Worm (Caenorhabditis elegans) whole organism, L4 larva: ENCODE data around the gene F42A10.6.
A peak's percentile ranks its signal among the peaks of the same experiment; 100 is the strongest.

ENCODE experiments used
- F26F4.8 ChIP-seq: fragments of 200-800 bp; sonication (Bioruptor generic); conservative IDR thresholded peaks from 2 replicates; pipeline ENCODE4 v1.3.6; 2022; ENCODE audit warnings: missing genetic modification characterization, missing compliant biosample characterization
- F49E8.2 ChIP-seq: sonication (generic microtip); optimal IDR thresholded peaks from 2 replicates; lab custom pipeline; 2016; ENCODE audit warnings: missing compliant biosample characterization, mild to moderate bottlenecking, missing genetic modification characterization, borderline replicate concordance
- T26A8.4 ChIP-seq: fragments of 200-800 bp; sonication (Bioruptor generic); IDR thresholded peaks from 2 replicates; pipeline ENCODE4 v1.3.6; 2022; ENCODE audit warnings: missing genetic modification characterization, missing compliant biosample characterization
- aly-2 ChIP-seq: sonication (generic microtip); optimal IDR thresholded peaks from 2 replicates; lab custom pipeline; 2018; ENCODE audit warnings: missing biosample characterization, missing genetic modification characterization
- arid-1 ChIP-seq: fragments of 200-800 bp; sonication (Bioruptor generic); conservative IDR thresholded peaks from 2 replicates; pipeline ENCODE4 v1.3.6; 2022; ENCODE audit warnings: missing genetic modification reagents, missing genetic modification characterization, missing compliant biosample characterization
- attf-4 ChIP-seq: sonication (generic microtip); optimal IDR thresholded peaks from 3 replicates; lab custom pipeline; 2017; ENCODE audit warnings: missing biosample characterization, missing genetic modification characterization
- ceh-20 ChIP-seq: fragments of 200-800 bp; sonication (Bioruptor generic); IDR thresholded peaks from 2 replicates; pipeline ENCODE4 v1.3.6; 2022; ENCODE audit warnings: missing genetic modification reagents, missing genetic modification characterization, missing compliant biosample characterization
- ceh-62 ChIP-seq: sonication (generic microtip); optimal IDR thresholded peaks from 2 replicates; lab custom pipeline; 2017; ENCODE audit warnings: missing biosample characterization, missing genetic modification characterization
- ctbp-1 ChIP-seq: fragments of 200-800 bp; sonication (Bioruptor generic); IDR thresholded peaks from 2 replicates; pipeline ENCODE4 v1.3.6; 2022; ENCODE audit warnings: missing genetic modification reagents, missing genetic modification characterization, missing compliant biosample characterization
- dmd-6 ChIP-seq: fragments of 200-800 bp; sonication (Bioruptor generic); IDR thresholded peaks from 2 replicates; pipeline ENCODE4 v1.3.6; 2022; ENCODE audit warnings: missing genetic modification reagents, missing genetic modification characterization, missing compliant biosample characterization
- duxl-1 ChIP-seq: sonication (generic microtip); optimal IDR thresholded peaks from 2 replicates; lab custom pipeline; 2016; ENCODE audit warnings: mild to moderate bottlenecking, missing genetic modification characterization, moderate library complexity, missing compliant biosample characterization; ENCODE audit not compliant: poor library complexity
- egl-27 ChIP-seq: sonication (generic microtip); optimal IDR thresholded peaks from 3 replicates; lab custom pipeline; 2017; ENCODE audit warnings: missing biosample characterization, missing genetic modification reagents, missing genetic modification characterization
- fos-1 ChIP-seq: fragments of 150-350 bp; optimal IDR thresholded peaks from 2 replicates; lab custom pipeline; 2014; ENCODE audit warnings: missing biosample characterization, missing genetic modification characterization
- gei-8 ChIP-seq: fragments of 200-800 bp; sonication (Bioruptor generic); optimal IDR thresholded peaks from 2 replicates; lab custom pipeline; 2018; ENCODE audit warnings: mild to moderate bottlenecking, missing genetic modification characterization, missing compliant biosample characterization
- hif-1 ChIP-seq, 2 experiments: sonication (generic microtip); optimal IDR thresholded peaks; 2 replicates each; lab custom pipeline; 2016 to 2017; ENCODE audit warnings: missing compliant biosample characterization in 2 of 2, missing genetic modification characterization in 2 of 2, missing genetic modification reagents in 2 of 2, missing genotype in 2 of 2, mild to moderate bottlenecking in 1 of 2
- hlh-11 ChIP-seq: fragments of 200-800 bp; sonication (Bioruptor generic); optimal IDR thresholded peaks from 2 replicates; lab custom pipeline; 2018; ENCODE audit warnings: mild to moderate bottlenecking, missing genetic modification characterization, missing compliant biosample characterization
- hlh-30 ChIP-seq: sonication (generic microtip); optimal IDR thresholded peaks from 2 replicates; lab custom pipeline; 2017; ENCODE audit warnings: antibody characterized with exemption, mild to moderate bottlenecking, missing genetic modification characterization, missing compliant biosample characterization; ENCODE audit not compliant: insufficient read depth
- lim-7 ChIP-seq: fragments of 200-800 bp; sonication (Bioruptor generic); IDR thresholded peaks from 2 replicates; pipeline ENCODE4 v1.3.6; 2022; ENCODE audit warnings: missing genetic modification characterization, missing compliant biosample characterization
- lin-15B ChIP-seq: fragments of 150-350 bp; sonication (generic microtip); optimal IDR thresholded peaks from 3 replicates; lab custom pipeline; 2014; ENCODE audit warnings: missing biosample characterization, missing genetic modification characterization
- madf-5 ChIP-seq, 2 experiments: fragments of 200-800 bp; sonication (Bioruptor generic); IDR thresholded peaks; 2 replicates each; pipeline ENCODE4 v1.3.6; 2022; ENCODE audit warnings: missing compliant biosample characterization in 2 of 2, missing genetic modification characterization in 2 of 2
- mdl-1 ChIP-seq, 2 experiments: fragments of 150-350 bp in 1 of 2; sonication (generic microtip) in 1 of 2; optimal IDR thresholded peaks; 2 replicates each; lab custom pipeline; 2014 to 2017; ENCODE audit warnings: missing biosample characterization in 2 of 2, missing genetic modification characterization in 2 of 2
- mdt-29 ChIP-seq: fragments of 200-800 bp; sonication (Bioruptor generic); IDR thresholded peaks from 2 replicates; pipeline ENCODE4 v1.3.6; 2022; ENCODE audit warnings: missing genetic modification reagents, missing genetic modification characterization, missing compliant biosample characterization
- mep-1 ChIP-seq: fragments of 150-350 bp; sonication (generic microtip); optimal IDR thresholded peaks from 3 replicates; lab custom pipeline; 2014; ENCODE audit warnings: missing biosample characterization, missing genetic modification characterization
- mxl-3 ChIP-seq: fragments of 200-800 bp; sonication (Bioruptor generic); optimal IDR thresholded peaks from 2 replicates; lab custom pipeline; 2018; ENCODE audit warnings: mild to moderate bottlenecking, missing genetic modification characterization, missing compliant biosample characterization
- nhr-102 ChIP-seq: sonication (generic microtip); optimal IDR thresholded peaks from 2 replicates; lab custom pipeline; 2016; ENCODE audit warnings: mild to moderate bottlenecking, missing genetic modification characterization, moderate library complexity, missing compliant biosample characterization
- nhr-237 ChIP-seq: sonication (generic microtip); optimal IDR thresholded peaks from 2 replicates; lab custom pipeline; 2017; ENCODE audit warnings: missing biosample characterization, missing genetic modification characterization
- nhr-28 ChIP-seq: fragments of 150-350 bp; optimal IDR thresholded peaks from 2 replicates; lab custom pipeline; 2014; ENCODE audit warnings: missing biosample characterization, missing genetic modification characterization
- nhr-48 ChIP-seq: sonication (generic microtip); optimal IDR thresholded peaks from 2 replicates; lab custom pipeline; 2016; ENCODE audit warnings: mild to moderate bottlenecking, missing genetic modification characterization, missing compliant biosample characterization
- nhr-6 ChIP-seq: fragments of 150-350 bp; optimal IDR thresholded peaks from 2 replicates; lab custom pipeline; 2014; ENCODE audit warnings: missing biosample characterization, missing genetic modification characterization
- nhr-77 ChIP-seq: fragments of 150-350 bp; optimal IDR thresholded peaks from 2 replicates; lab custom pipeline; 2014; ENCODE audit warnings: missing biosample characterization, missing genetic modification characterization
- pha-4 ChIP-seq, 2 experiments: fragments of 150-350 bp in 1 of 2; fragments of 200-800 bp in 1 of 2; sonication (Bioruptor generic) in 1 of 2; IDR thresholded peaks in 1 of 2; optimal IDR thresholded peaks in 1 of 2; 2 replicates each; pipeline versions ENCODE4 v1.3.6 to Lab custom; 2014 to 2022; ENCODE audit warnings: missing genetic modification characterization in 2 of 2, missing genetic modification reagents in 2 of 2, missing biosample characterization in 1 of 2, missing compliant biosample characterization in 1 of 2
- php-3 ChIP-seq: fragments of 200-800 bp; sonication (Bioruptor generic); IDR thresholded peaks from 2 replicates; pipeline ENCODE4 v1.3.6; 2022; ENCODE audit warnings: missing genetic modification reagents, missing genetic modification characterization, missing compliant biosample characterization
- pqm-1 ChIP-seq: sonication (generic microtip); optimal IDR thresholded peaks from 2 replicates; lab custom pipeline; 2017; ENCODE audit warnings: missing biosample characterization, missing genetic modification characterization
- set-16 ChIP-seq: fragments of 200-800 bp; sonication (Bioruptor generic); IDR thresholded peaks from 2 replicates; pipeline ENCODE4 v1.3.6; 2022; ENCODE audit warnings: missing genetic modification reagents, missing genetic modification characterization, missing compliant biosample characterization
- snpc-4 ChIP-seq: fragments of 150-350 bp; optimal IDR thresholded peaks from 2 replicates; lab custom pipeline; 2014; ENCODE audit warnings: missing biosample characterization, missing genetic modification characterization
- unc-130 ChIP-seq: sonication (generic microtip); optimal IDR thresholded peaks from 2 replicates; lab custom pipeline; 2016; ENCODE audit warnings: missing genetic modification reagents, missing genetic modification characterization, missing compliant biosample characterization
- unc-39 ChIP-seq: sonication (generic microtip); optimal IDR thresholded peaks from 2 replicates; lab custom pipeline; 2017; ENCODE audit warnings: missing biosample characterization, missing genetic modification characterization
- vab-7 ChIP-seq: fragments of 200-800 bp; sonication (Bioruptor generic); IDR thresholded peaks from 2 replicates; pipeline ENCODE4 v1.3.6; 2022; ENCODE audit warnings: missing genetic modification reagents, missing genetic modification characterization, missing compliant biosample characterization
- zfp-3 ChIP-seq: fragments of 200-800 bp; sonication (Bioruptor generic); conservative IDR thresholded peaks from 2 replicates; pipeline ENCODE4 v1.3.6; 2022; ENCODE audit warnings: missing genetic modification reagents, missing genetic modification characterization, missing compliant biosample characterization

F42A10.6 gene

DNA sequence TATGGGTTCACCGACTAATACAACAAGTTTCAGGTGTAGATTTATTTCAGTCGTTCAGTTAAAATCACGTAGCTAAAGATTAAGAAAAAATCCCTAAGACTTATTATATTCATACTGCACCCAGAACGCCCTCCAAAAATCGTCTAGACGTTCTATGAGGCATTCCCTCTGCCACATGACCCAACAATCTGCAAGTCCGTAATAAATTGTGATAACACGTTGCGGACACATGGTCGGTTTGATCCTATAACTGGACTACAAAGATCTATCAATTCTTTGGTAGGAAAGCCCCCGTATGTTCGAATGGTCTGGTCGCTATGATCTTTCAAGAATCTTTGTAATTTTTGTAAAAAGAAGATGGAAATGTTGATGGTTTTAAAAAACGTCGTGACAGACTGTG lies 39.3 kb upstream of the F42A10.6 start:
- peak in 1 of 2 experiments; percentile 71 for TF ChIP-seq mdl-1 (tag; optimal IDR thresholded peaks at IDR 0.05; lab: Kevin White, UChicago)
- no peak for TF ChIP-seq pha-4 (GFP tag; IDR thresholded peaks at IDR 0.05; lab: Robert Waterston, UW)
- TF ChIP-seq pha-4 (tag; optimal IDR thresholded peaks at IDR 0.05; lab: Kevin White, UChicago) = no peak
- no peak for TF ChIP-seq fos-1 (tag; lab: Kevin White, UChicago)
- peak; percentile 14 for TF ChIP-seq hlh-30
- TF ChIP-seq hlh-11 (tag; lab: Kevin White, UChicago) = peak; percentile 23
- peak; percentile 92 for TF ChIP-seq mxl-3 (GFP tag; lab: Kevin White, UChicago)
- TF ChIP-seq dmd-6 = 0 out of 2 replicates have a peak, but pooled peaks have one; percentile 8
- peak; percentile 84 for TF ChIP-seq nhr-28
- no peak for TF ChIP-seq gei-8
- no peak for TF ChIP-seq F26F4.8
- no peak for TF ChIP-seq nhr-102 (tag; lab: Kevin White, UChicago)
- peak; percentile 83 for TF ChIP-seq nhr-48
- no peak for TF ChIP-seq set-16 (GFP tag; lab: Robert Waterston, UW)
- TF ChIP-seq ceh-62 = no peak
- TF ChIP-seq vab-7 (GFP tag; lab: Robert Waterston, UW) = no peak
- TF ChIP-seq, all 104 proteins: peak for 7

DNA sequence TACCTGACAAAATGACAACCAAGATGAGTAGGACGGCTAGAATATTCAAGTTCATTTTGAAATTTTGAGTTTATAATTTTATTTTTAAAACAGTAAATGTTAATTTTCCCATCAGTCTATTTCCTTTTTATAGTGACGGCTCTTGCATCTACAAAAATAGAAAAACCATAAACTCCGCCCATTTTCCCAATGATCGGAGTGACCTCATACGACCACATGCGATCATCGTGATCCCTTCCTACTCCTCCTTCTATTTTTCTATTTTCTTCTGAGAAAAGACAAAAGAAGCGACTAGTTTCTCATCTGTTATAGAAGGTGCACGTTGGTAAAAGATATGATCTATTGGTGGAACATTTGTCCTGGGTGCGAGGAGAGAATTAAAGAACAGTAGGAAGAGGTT lies 38.8 kb upstream of the F42A10.6 start, which contains the start of gene C23G10.11:
TSS of gene C23G10.11 (minus strand) at position 101 of the 400 bp plus-strand sequence.
- TF ChIP-seq nhr-28 = peak; percentile 12
- no peak for TF ChIP-seq nhr-48
- no peak for TF ChIP-seq unc-39 (tag; lab: Kevin White, UChicago)

ce11 chrIII:6213915-6214314 lies 37.3 kb upstream of the F42A10.6 start, which contains the start of gene C23G10.10:
Gene C23G10.10, minus strand, starts transcription at chrIII:6214015.
- TF ChIP-seq arid-1 (GFP tag; lab: Robert Waterston, UW) (no peak), aly-2 (tag; lab: Kevin White, UChicago) (no peak), snpc-4 (tag; lab: Kevin White, UChicago) (no peak), pha-4 (GFP tag; IDR thresholded peaks at IDR 0.05; lab: Robert Waterston, UW) (no peak), pha-4 (tag; optimal IDR thresholded peaks at IDR 0.05; lab: Kevin White, UChicago) (no peak), mdt-29 (no peak), vab-7 (GFP tag; lab: Robert Waterston, UW) (no peak), ctbp-1 (GFP tag; lab: Robert Waterston, UW) (no peak), duxl-1 (tag; lab: Kevin White, UChicago) (no peak), T26A8.4 (GFP tag; lab: Robert Waterston, UW) (no peak), ceh-20 (no peak), zfp-3 (GFP tag; lab: Robert Waterston, UW) (no peak)

ce11 chrIII:6210215-6210822 lies 33.7 kb upstream of the F42A10.6 start:
- TF ChIP-seq hif-1 (tag; optimal IDR thresholded peaks at IDR 0.05; lab: Kevin White, UChicago) = no peak
- 0 out of 2 replicates have a peak, but pooled peaks have one; percentile 33 for TF ChIP-seq mdt-29
- peak; percentile 79 for TF ChIP-seq F49E8.2 (tag; lab: Kevin White, UChicago)
- TF ChIP-seq unc-130 = peak; percentile 4
- TF ChIP-seq nhr-6 = no peak
- no peak for TF ChIP-seq attf-4 (tag; lab: Kevin White, UChicago)
- no peak for TF ChIP-seq pqm-1
- peak; percentile 13 for TF ChIP-seq snpc-4 (tag; lab: Kevin White, UChicago)
- TF ChIP-seq, all 104 proteins: peak for 4

DNA sequence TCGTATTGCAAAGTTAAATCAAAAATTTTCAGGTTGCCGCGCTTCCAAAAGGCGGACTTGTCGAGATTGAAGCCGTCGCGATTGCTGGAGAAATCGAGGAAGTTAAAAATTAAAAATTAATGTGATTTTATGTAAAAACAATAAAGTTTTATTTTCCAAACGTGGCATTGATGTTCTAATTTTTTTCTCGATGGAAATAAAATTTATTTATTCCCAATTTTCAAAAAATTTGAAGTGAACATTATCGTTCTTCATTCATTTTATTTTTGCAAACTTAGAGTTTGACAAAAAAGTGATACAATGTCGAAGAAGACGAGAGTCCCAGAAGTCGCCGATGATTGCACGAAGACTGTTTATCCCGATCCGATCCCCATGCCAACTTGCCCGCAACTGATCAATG lies 32.3 kb upstream of the F42A10.6 start, which contains the start of gene C23G10.1:
TSS of gene C23G10.1 (plus strand) at position 301 of the 400 bp plus-strand sequence.
- TF ChIP-seq mep-1 (tag; lab: Kevin White, UChicago) (no peak), php-3 (GFP tag; lab: Robert Waterston, UW) (no peak), lin-15B (tag; lab: Kevin White, UChicago) (no peak), nhr-102 (tag; lab: Kevin White, UChicago) (no peak), nhr-237 (tag; lab: Kevin White, UChicago) (no peak), lim-7 (GFP tag; lab: Robert Waterston, UW) (no peak), nhr-77 (tag; lab: Kevin White, UChicago) (no peak), egl-27 (no peak), madf-5 (GFP tag; IDR thresholded peaks at IDR 0.05; lab: Robert Waterston, UW) (no peak), aly-2 (tag; lab: Kevin White, UChicago) (no peak)
